Fruit fly (Drosophila melanogaster) Kc167 (cell line): ENCODE data around the gene Gr98d.

Experiments
- insv ChIP-seq: fragments of >200 bp; optimal IDR thresholded peaks from 3 replicates; lab custom pipeline; 2018; ENCODE audit warnings: missing external identifiers
- psq ChIP-seq: fragments of >200 bp; optimal IDR thresholded peaks from 2 replicates; lab custom pipeline; 2017; ENCODE audit warnings: missing external identifiers

DNA sequence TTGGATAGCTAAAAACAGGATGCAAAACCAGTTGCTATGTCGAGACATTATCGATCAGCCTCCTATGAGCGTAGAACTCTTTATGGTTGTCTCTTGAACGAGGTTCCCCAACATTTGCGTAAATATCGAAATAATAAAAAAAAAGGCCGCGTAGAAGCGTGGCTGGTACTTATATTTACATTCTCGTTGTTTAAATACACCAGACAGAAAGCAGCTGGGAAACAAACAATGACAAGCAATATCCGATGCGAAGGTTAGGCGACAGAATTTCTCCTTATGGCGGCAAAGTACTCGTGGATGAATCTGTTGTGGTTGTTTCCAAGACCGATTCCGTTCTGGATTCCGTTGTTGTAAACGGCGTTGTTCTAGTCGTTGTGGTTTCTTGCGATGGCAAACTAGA lies 43.9 kb upstream of the Gr98d start, which contains the start of gene CG43139:
- no peak for TF ChIP-seq psq (lab: Kevin White, UChicago)
- TF ChIP-seq insv = no peak
